Fruit fly (Drosophila melanogaster) whole organism: ENCODE data around the gene sdt.

Experiments used
- EcR ChIP-seq, 2 experiments: fragments of >200 bp; optimal IDR thresholded peaks; 2 replicates each; lab custom pipeline; 2017; ENCODE audit warnings: missing biosample characterization in 2 of 2, missing genetic modification characterization in 2 of 2, missing genetic modification reagents in 2 of 2
- psq ChIP-seq: fragments of >200 bp; optimal IDR thresholded peaks from 2 replicates; lab custom pipeline; 2017
- usp ChIP-seq: fragments of >200 bp; optimal IDR thresholded peaks from 2 replicates; lab custom pipeline; 2017; ENCODE audit warnings: missing biosample characterization, missing genetic modification characterization, mixed read lengths

- TF ChIP-seq psq (lab: Kevin White, UChicago) (no peak), usp (GFP tag; lab: Kevin White, UChicago) (no peak), EcR (GFP tag; optimal IDR thresholded peaks at IDR 0.05; lab: Kevin White, UChicago) (no peak)
These were observed 76.5 kb downstream of the sdt start for dm6 chrX:8254739-8255326.
